Worm (Caenorhabditis elegans) whole organism, L3 larva: ENCODE data around the gene Y113G7B.11.

Experiments used
- ceh-82 ChIP-seq: fragments of 150-350 bp; optimal IDR thresholded peaks from 2 replicates; lab custom pipeline; 2014; ENCODE audit warnings: missing biosample characterization, missing genetic modification characterization
- egl-27 ChIP-seq: sonication (generic microtip); optimal IDR thresholded peaks from 4 replicates; lab custom pipeline; 2017; ENCODE audit warnings: missing biosample characterization, missing genetic modification reagents, missing genetic modification characterization
- fkh-10 ChIP-seq: sonication (generic microtip); optimal IDR thresholded peaks from 2 replicates; lab custom pipeline; 2017; ENCODE audit warnings: missing biosample characterization, missing genetic modification reagents, missing genetic modification characterization
- fos-1 ChIP-seq: fragments of 150-350 bp; optimal IDR thresholded peaks from 2 replicates; lab custom pipeline; 2014; ENCODE audit warnings: missing biosample characterization, missing genetic modification characterization
- mdl-1 ChIP-seq: fragments of 150-350 bp; optimal IDR thresholded peaks from 2 replicates; lab custom pipeline; 2014; ENCODE audit warnings: missing biosample characterization, missing genetic modification characterization
- nhr-23 ChIP-seq: fragments of 150-350 bp; optimal IDR thresholded peaks from 2 replicates; lab custom pipeline; 2014; ENCODE audit warnings: missing biosample characterization, missing genetic modification reagents, missing genetic modification characterization
- pqm-1 ChIP-seq: fragments of 150-350 bp; optimal IDR thresholded peaks from 2 replicates; lab custom pipeline; 2017; ENCODE audit warnings: missing biosample characterization, missing genetic modification characterization, inconsistent platforms
- snpc-4 ChIP-seq: fragments of 150-350 bp; optimal IDR thresholded peaks from 2 replicates; lab custom pipeline; 2014; ENCODE audit warnings: missing biosample characterization, missing genetic modification characterization
- tbx-2 ChIP-seq: sonication (generic microtip); optimal IDR thresholded peaks from 2 replicates; lab custom pipeline; 2016; ENCODE audit warnings: mild to moderate bottlenecking, missing genetic modification characterization, missing compliant biosample characterization
- unc-62 ChIP-seq: fragments of 150-350 bp; sonication (generic microtip); optimal IDR thresholded peaks from 4 replicates; lab custom pipeline; 2014; ENCODE audit warnings: missing biosample characterization, missing genetic modification reagents, missing genetic modification characterization
- ztf-11 ChIP-seq: fragments of 150-350 bp; optimal IDR thresholded peaks from 2 replicates; lab custom pipeline; 2014; ENCODE audit warnings: missing biosample characterization, missing genetic modification characterization

- TF ChIP-seq ztf-11 (no peak), egl-27 (tag; lab: Kevin White, UChicago) (no peak), mdl-1 (no peak), snpc-4 (tag; lab: Kevin White, UChicago) (no peak), pqm-1 (tag; lab: Kevin White, UChicago) (no peak), fos-1 (no peak), fkh-10 (GFP tag; lab: Kevin White, UChicago) (no peak), ceh-82 (no peak), tbx-2 (tag; lab: Kevin White, UChicago) (no peak), nhr-23 (tag; lab: Kevin White, UChicago) (no peak), unc-62 (GFP tag; lab: Kevin White, UChicago) (no peak)
Measured at ce11 chrV:20171941-20172340, 43.2 kb downstream of the Y113G7B.11 start, which contains the start of gene srw-39.
